Worm (Caenorhabditis elegans): Measurements from ENCODE around the gene arle-14.

The arle-14 gene

ce11 chrIII:5675384-5675984 is 17.2 kb upstream of the arle-14 start:
- TF ChIP-seq ceh-9 (tag; optimal IDR thresholded peaks at IDR 0.05) = no peak
- TF ChIP-seq mec-3 (tag; optimal IDR thresholded peaks at IDR 0.05; ENCODE audit: borderline replicate concordance) = peak; percentile 49

DNA sequence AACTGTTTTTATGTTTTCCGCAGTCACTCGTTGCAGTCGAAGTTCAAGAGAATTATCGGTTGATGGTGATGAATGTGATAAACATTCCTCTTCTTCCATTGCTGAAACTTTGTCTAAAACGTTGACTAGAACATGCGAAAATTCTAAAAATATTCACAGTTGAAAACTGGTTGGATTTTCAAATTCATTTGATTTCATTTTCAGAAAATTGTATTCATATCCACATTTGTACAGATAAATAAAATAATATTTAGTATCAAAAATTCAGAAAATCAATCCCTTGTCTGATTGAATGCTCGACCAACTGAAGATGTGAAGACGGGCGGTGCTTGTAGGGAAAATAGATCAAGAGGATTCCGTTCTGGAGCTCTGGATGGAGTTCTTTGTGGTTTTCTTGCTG is 14.9 kb upstream of the arle-14 start, which contains the start of gene F54E7.9:
Gene F54E7.9, minus strand, starts transcription at position 101 of the 400 bp plus-strand sequence.
- TF ChIP-seq fax-1 (tag; optimal IDR thresholded peaks at IDR 0.05) (no peak), syd-9 (tag; optimal IDR thresholded peaks at IDR 0.05) (no peak), gmeb-2 (tag; optimal IDR thresholded peaks at IDR 0.05) (no peak), unc-42 (tag; optimal IDR thresholded peaks at IDR 0.05) (no peak), hlh-6 (tag; optimal IDR thresholded peaks at IDR 0.05) (no peak), ceh-9 (tag; optimal IDR thresholded peaks at IDR 0.05) (no peak), ceh-2 (tag; optimal IDR thresholded peaks at IDR 0.05) (no peak), fkh-6 (tag; optimal IDR thresholded peaks at IDR 0.05) (no peak), ceh-34 (tag; optimal IDR thresholded peaks at IDR 0.05) (no peak), nfya-1 (tag; optimal IDR thresholded peaks at IDR 0.05) (no peak), mec-3 (tag; optimal IDR thresholded peaks at IDR 0.05; ENCODE audit: borderline replicate concordance) (no peak), hlh-30 (tag; optimal IDR thresholded peaks at IDR 0.05; ENCODE audit: insufficient read depth) (no peak), sdc-2 (tag; optimal IDR thresholded peaks at IDR 0.05) (no peak), tbx-2 (tag; optimal IDR thresholded peaks at IDR 0.05) (no peak), pha-4 (tag; optimal IDR thresholded peaks at IDR 0.05) (no peak), K09A11.1 (tag; optimal IDR thresholded peaks at IDR 0.05; ENCODE audit: insufficient read depth) (no peak), zip-5 (tag; optimal IDR thresholded peaks at IDR 0.05) (no peak), npax-4 (tag; optimal IDR thresholded peaks at IDR 0.05) (no peak), ceh-19 (GFP tag; optimal IDR thresholded peaks at IDR 0.05) (no peak)

DNA sequence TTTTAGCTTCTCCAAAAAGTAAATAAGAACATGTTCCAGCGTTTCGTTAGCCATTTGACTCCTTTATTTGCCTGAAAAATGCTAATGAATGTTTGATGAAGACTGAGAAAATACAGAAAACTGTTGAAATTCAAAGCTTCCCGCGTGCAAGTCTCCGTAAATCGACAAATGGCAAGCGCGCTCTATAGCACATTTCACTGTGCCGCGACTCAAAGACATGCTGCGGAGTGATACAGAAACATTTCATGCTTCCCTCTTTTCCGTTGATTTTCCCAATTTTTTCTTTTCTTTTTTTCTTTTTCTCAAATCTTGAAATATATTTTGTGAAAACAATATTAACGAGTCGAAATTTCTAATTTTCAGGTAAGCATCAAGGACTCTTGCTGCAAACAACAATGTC is 13.8 kb upstream of the arle-14 start, which contains the start of the genes ska-3 and rps-12:
Gene ska-3, minus strand, starts transcription at position 71 of the 400 bp plus-strand sequence.
Gene rps-12, plus strand, starts transcription at position 364 of the 400 bp plus-strand sequence.
- peak; percentile 6 for TF ChIP-seq ttx-3 (tag; optimal IDR thresholded peaks at IDR 0.05)
- TF ChIP-seq tbx-7 (tag; optimal IDR thresholded peaks at IDR 0.05) = peak; percentile 41
- peak; percentile 87 for TF ChIP-seq unc-42 (tag; optimal IDR thresholded peaks at IDR 0.05)
- no peak for TF ChIP-seq ceh-24 (tag; optimal IDR thresholded peaks at IDR 0.05)
- peak; percentile 43 for TF ChIP-seq hlh-8 (tag; optimal IDR thresholded peaks at IDR 0.05)
- TF ChIP-seq ceh-14 (tag; optimal IDR thresholded peaks at IDR 0.05) = peak; percentile 62
- peak; percentile 78 for TF ChIP-seq ztf-16 (tag; optimal IDR thresholded peaks at IDR 0.05)
- no peak for TF ChIP-seq ama-1 (optimal IDR thresholded peaks at IDR 0.05)
- peak; percentile 70 for TF ChIP-seq hlh-30 (tag; optimal IDR thresholded peaks at IDR 0.05; ENCODE audit: insufficient read depth)
- TF ChIP-seq nhr-232 (tag; optimal IDR thresholded peaks at IDR 0.05) = no peak
- no peak for TF ChIP-seq pag-3 (tag; optimal IDR thresholded peaks at IDR 0.05; ENCODE audit: borderline replicate concordance)
- TF ChIP-seq ceh-19 (GFP tag; optimal IDR thresholded peaks at IDR 0.05) = no peak
- TF ChIP-seq pat-9 (tag; optimal IDR thresholded peaks at IDR 0.05) = peak; percentile 58
- TF ChIP-seq pha-4 (tag; optimal IDR thresholded peaks at IDR 0.05) = no peak
- TF ChIP-seq ceh-45 (GFP tag; IDR thresholded peaks at IDR 0.05) = no peak
- peak; percentile 64 for TF ChIP-seq ceh-30 (tag; optimal IDR thresholded peaks at IDR 0.05)
- no peak for TF ChIP-seq hlh-15 (tag; optimal IDR thresholded peaks at IDR 0.05)
- TF ChIP-seq pros-1 (tag; optimal IDR thresholded peaks at IDR 0.05) = peak; percentile 74
- TF ChIP-seq ceh-9 (tag; optimal IDR thresholded peaks at IDR 0.05) = no peak
- TF ChIP-seq K09A11.1 (tag; optimal IDR thresholded peaks at IDR 0.05; ENCODE audit: insufficient read depth) = peak; percentile 52
- TF ChIP-seq unc-55 (GFP tag; optimal IDR thresholded peaks at IDR 0.05) = peak; percentile 74
- TF ChIP-seq F13H6.1 (tag; optimal IDR thresholded peaks at IDR 0.05) = peak; percentile 21
- no peak for TF ChIP-seq lim-6 (tag; optimal IDR thresholded peaks at IDR 0.05)
- peak; percentile 24; the same call in 1 of the 2 replicates for TF ChIP-seq sox-2 (GFP tag; IDR thresholded peaks at IDR 0.05)
- TF ChIP-seq ceh-34 (tag; optimal IDR thresholded peaks at IDR 0.05) = peak; percentile 89
- TF ChIP-seq elt-2 (tag; optimal IDR thresholded peaks at IDR 0.05) = peak; percentile 69
- TF ChIP-seq ahr-1 (tag; optimal IDR thresholded peaks at IDR 0.05) = no peak
- no peak for TF ChIP-seq gmeb-2 (tag; optimal IDR thresholded peaks at IDR 0.05)
- peak; percentile 56 for TF ChIP-seq madf-2 (tag; optimal IDR thresholded peaks at IDR 0.05)
- TF ChIP-seq nhr-11 (tag; optimal IDR thresholded peaks at IDR 0.05) = peak; percentile 78
- peak; percentile 90 for TF ChIP-seq ref-2 (tag; optimal IDR thresholded peaks at IDR 0.05)
- TF ChIP-seq sdc-2 (tag; optimal IDR thresholded peaks at IDR 0.05) = peak; percentile 28
- TF ChIP-seq unc-3 (GFP tag; conservative IDR thresholded peaks at IDR 0.05) = no peak
- TF ChIP-seq unc-3 (tag; optimal IDR thresholded peaks at IDR 0.05) = peak; percentile 56
- peak; percentile 48 for TF ChIP-seq syd-9 (tag; optimal IDR thresholded peaks at IDR 0.05)
- peak; percentile 67 for TF ChIP-seq dmd-4 (tag; optimal IDR thresholded peaks at IDR 0.05; ENCODE audit: borderline replicate concordance)
- TF ChIP-seq pqm-1 (tag; optimal IDR thresholded peaks at IDR 0.05) = peak; percentile 34
- TF ChIP-seq npax-4 (tag; optimal IDR thresholded peaks at IDR 0.05) = no peak
- no peak for TF ChIP-seq fkh-6 (tag; optimal IDR thresholded peaks at IDR 0.05)
- peak; percentile 87 for TF ChIP-seq rnt-1 (tag; optimal IDR thresholded peaks at IDR 0.05)

Measured in whole organism, late embryonic.